Worm (Caenorhabditis elegans): ENCODE measurements around the gene noah-2.

noah-2 gene

ce11 chrIV:14050442-14050841 is 40.6 kb upstream of the noah-2 start (continued):
- TF ChIP-seq nhr-12 (tag; optimal IDR thresholded peaks at IDR 0.05) (no peak), C04F5.9 (tag; optimal IDR thresholded peaks at IDR 0.05) (no peak), nhr-47 (tag; optimal IDR thresholded peaks at IDR 0.05) (no peak), ceh-88 (GFP tag; IDR thresholded peaks at IDR 0.05) (no peak), zag-1 (tag; optimal IDR thresholded peaks at IDR 0.05) (no peak), nhr-20 (tag; optimal IDR thresholded peaks at IDR 0.05) (peak; percentile 58), nhr-28 (tag; optimal IDR thresholded peaks at IDR 0.05) (no peak), elt-2 (tag; optimal IDR thresholded peaks at IDR 0.05) (peak; percentile 55), nhr-19 (GFP tag; conservative IDR thresholded peaks at IDR 0.05) (0 out of 2 replicates have a peak, but pooled peaks have one; percentile 6), nhr-85 (tag) (no peak), dpl-1 (GFP tag; optimal IDR thresholded peaks at IDR 0.05) (no peak), lir-3 (tag; optimal IDR thresholded peaks at IDR 0.05; ENCODE audit: poor library complexity) (no peak), egl-27 (tag; optimal IDR thresholded peaks at IDR 0.05) (no peak), mep-1 (tag; optimal IDR thresholded peaks at IDR 0.05) (no peak), irx-1 (tag; optimal IDR thresholded peaks at IDR 0.05) (no peak), snu-23 (GFP tag; optimal IDR thresholded peaks at IDR 0.05) (peak; percentile 23), efl-3 (GFP tag; optimal IDR thresholded peaks at IDR 0.05) (no peak)

ce11 chrIV:14050900-14051299 is 40.2 kb upstream of the noah-2 start, which contains the start of gene semo-1:
TSS of gene semo-1 (plus strand) at chrIV:14051200.
- TF ChIP-seq lin-35 (GFP tag; optimal IDR thresholded peaks at IDR 0.05) (no peak), nhr-20 (tag; optimal IDR thresholded peaks at IDR 0.05) (no peak), nhr-84 (tag; optimal IDR thresholded peaks at IDR 0.05) (no peak), fkh-8 (tag; optimal IDR thresholded peaks at IDR 0.05) (no peak), efl-1 (optimal IDR thresholded peaks at IDR 0.05) (no peak), efl-1 (GFP tag; optimal IDR thresholded peaks at IDR 0.05 in 1 of 2) (no peak)

ce11 chrIV:14060612-14061011 is 30.4 kb upstream of the noah-2 start, which contains the start of gene Y37A1B.4:
TSS of gene Y37A1B.4 (minus strand) at chrIV:14060712.
- TF ChIP-seq fos-1 (tag; optimal IDR thresholded peaks at IDR 0.05) = no peak
- TF ChIP-seq vab-15 (tag; optimal IDR thresholded peaks at IDR 0.05) = no peak
- TF ChIP-seq nhr-85 (tag) = no peak
- no peak for TF ChIP-seq blmp-1 (tag; optimal IDR thresholded peaks at IDR 0.05)
- no peak for TF ChIP-seq pax-3 (tag; optimal IDR thresholded peaks at IDR 0.05)
- TF ChIP-seq aly-2 (tag; optimal IDR thresholded peaks at IDR 0.05) = no peak
- no peak for TF ChIP-seq ztf-4 (tag; optimal IDR thresholded peaks at IDR 0.05)
- TF ChIP-seq nhr-71 (tag; optimal IDR thresholded peaks at IDR 0.05) = no peak
- TF ChIP-seq egl-27 (tag; optimal IDR thresholded peaks at IDR 0.05) = no peak
- no peak for TF ChIP-seq rnt-1 (tag; optimal IDR thresholded peaks at IDR 0.05)
- no peak for TF ChIP-seq sox-4 (tag; optimal IDR thresholded peaks at IDR 0.05)
- no peak for TF ChIP-seq nhr-237 (tag; optimal IDR thresholded peaks at IDR 0.05)
- no peak for TF ChIP-seq irx-1 (tag; optimal IDR thresholded peaks at IDR 0.05)
- no peak for TF ChIP-seq nhr-12 (tag; optimal IDR thresholded peaks at IDR 0.05)

- TF ChIP-seq mef-2 (tag; optimal IDR thresholded peaks at IDR 0.05) (no peak), irx-1 (tag; optimal IDR thresholded peaks at IDR 0.05) (no peak), mep-1 (tag; optimal IDR thresholded peaks at IDR 0.05) (no peak), ceh-8 (GFP tag; optimal IDR thresholded peaks at IDR 0.05) (no peak), ceh-63 (GFP tag; optimal IDR thresholded peaks at IDR 0.05) (no peak), swsn-7 (tag; optimal IDR thresholded peaks at IDR 0.05) (no peak), jun-1 (tag; optimal IDR thresholded peaks at IDR 0.05) (no peak), efl-3 (GFP tag; optimal IDR thresholded peaks at IDR 0.05) (no peak), hpl-2 (GFP tag; optimal IDR thresholded peaks at IDR 0.05) (no peak), lin-14 (GFP tag; optimal IDR thresholded peaks at IDR 0.05) (no peak)
These were observed 24.7 kb upstream of the noah-2 start for ce11 chrIV:14066403-14066802.
